Fruit fly (Drosophila melanogaster): ENCODE results near the gene CG6144.

The CG6144 gene

DNA sequence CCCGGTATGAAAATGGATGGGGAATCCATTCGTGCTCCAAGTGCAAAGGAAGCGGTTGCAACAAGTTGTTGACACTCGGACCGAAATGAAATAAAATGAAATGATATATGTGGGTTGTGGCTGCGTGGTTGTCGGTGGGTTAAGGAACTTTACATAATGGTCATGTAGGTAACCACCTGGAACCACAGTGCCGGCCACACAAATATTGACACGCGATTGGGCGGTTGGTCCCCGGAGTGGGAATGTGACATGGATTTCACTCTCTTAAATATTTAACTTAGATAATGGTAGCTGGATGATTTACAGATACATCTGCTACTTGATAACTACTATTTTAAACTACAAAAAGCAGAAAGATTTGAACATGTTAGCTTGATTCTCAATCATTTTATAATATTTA lies 16.4 kb downstream of the CG6144 start (continued):
- no peak for TF ChIP-seq CG1602 (GFP tag; optimal IDR thresholded peaks at IDR 0.05)
- no peak for TF ChIP-seq CG10267 (tag; optimal IDR thresholded peaks at IDR 0.05)
- no peak for TF ChIP-seq CG12942 (GFP tag; optimal IDR thresholded peaks at IDR 0.05)
- TF ChIP-seq Opbp (GFP tag; IDR thresholded peaks at IDR 0.05; ENCODE audit: partially characterized antibody), result no peak
- TF ChIP-seq unpg (GFP tag; optimal IDR thresholded peaks at IDR 0.05), result peak; percentile 34
- TF ChIP-seq vvl (GFP tag; IDR thresholded peaks at IDR 0.05), result peak; percentile 18; the same call in 1 of the 2 replicates
- no peak for TF ChIP-seq Hr78 (GFP tag; optimal IDR thresholded peaks at IDR 0.05)
- TF ChIP-seq hb (GFP tag; IDR thresholded peaks at IDR 0.05; ENCODE audit: partially characterized antibody), result no peak
- no peak for TF ChIP-seq Aef1 (GFP tag; IDR thresholded peaks at IDR 0.05)
- TF ChIP-seq Doc2 (GFP tag; IDR thresholded peaks at IDR 0.05), result no peak
- TF ChIP-seq Atf6 (GFP tag; IDR thresholded peaks at IDR 0.05), result no peak
- no peak for TF ChIP-seq exex (tag; optimal IDR thresholded peaks at IDR 0.05)
- no peak for TF ChIP-seq yki (optimal IDR thresholded peaks at IDR 0.05)
- no peak for TF ChIP-seq slou (GFP tag; optimal IDR thresholded peaks at IDR 0.05)
- no peak for TF ChIP-seq Oli (tag; optimal IDR thresholded peaks at IDR 0.05)
- no peak for TF ChIP-seq salm (tag; optimal IDR thresholded peaks at IDR 0.05)
- peak; percentile 30; the same call in 1 of the 2 replicates for TF ChIP-seq onecut (GFP tag; IDR thresholded peaks at IDR 0.05)
- no peak for TF ChIP-seq Hr39 (optimal IDR thresholded peaks at IDR 0.05)
- no peak for TF ChIP-seq CG8290 (GFP tag; optimal IDR thresholded peaks at IDR 0.05)
- peak; percentile 1 to 68 for TF ChIP-seq CG8290 (tag; optimal IDR thresholded peaks at IDR 0.05)
- TF ChIP-seq ssp (GFP tag; IDR thresholded peaks at IDR 0.05), result no peak
- TF ChIP-seq CG1233 (GFP tag; optimal IDR thresholded peaks at IDR 0.05), result peak; percentile 41
- TF ChIP-seq CG13123 (GFP tag; optimal IDR thresholded peaks at IDR 0.05), result no peak
- TF ChIP-seq CG10543 (GFP tag; optimal IDR thresholded peaks at IDR 0.05), result no peak
- TF ChIP-seq CG16815 (GFP tag; optimal IDR thresholded peaks at IDR 0.05), result no peak
- no peak for TF ChIP-seq CG11560 (tag; IDR thresholded peaks at IDR 0.05)
- no peak for TF ChIP-seq CG12769 (tag; optimal IDR thresholded peaks at IDR 0.05)
- peak; percentile 47 for TF ChIP-seq fd102C (GFP tag; optimal IDR thresholded peaks at IDR 0.05)
- no peak for TF ChIP-seq CG13775 (GFP tag; optimal IDR thresholded peaks at IDR 0.05)
- no peak for TF ChIP-seq Asciz (GFP tag; optimal IDR thresholded peaks at IDR 0.05)
- TF ChIP-seq lov (optimal IDR thresholded peaks at IDR 0.05), result no peak
- TF ChIP-seq lov (GFP tag; IDR thresholded peaks at IDR 0.05), result 0 out of 3 replicates have a peak, but pooled peaks have one; percentile 9
- no peak for TF ChIP-seq Fer2 (tag; optimal IDR thresholded peaks at IDR 0.05)
- TF ChIP-seq CG10462 (GFP tag; optimal IDR thresholded peaks at IDR 0.05), result no peak
- no peak for TF ChIP-seq lmd (GFP tag; IDR thresholded peaks at IDR 0.05)
- no peak for TF ChIP-seq CG6175 (GFP tag; IDR thresholded peaks at IDR 0.05)
- TF ChIP-seq E2f2 (GFP tag; IDR thresholded peaks at IDR 0.05), result no peak
- peak; percentile 52 for TF ChIP-seq twi (tag; optimal IDR thresholded peaks at IDR 0.05)
- TF ChIP-seq Mad (GFP tag; optimal IDR thresholded peaks at IDR 0.05), result no peak
- peak; percentile 39 for TF ChIP-seq nerfin-1 (tag; optimal IDR thresholded peaks at IDR 0.05)
- no peak for TF ChIP-seq oc (tag; optimal IDR thresholded peaks at IDR 0.05)
- no peak for TF ChIP-seq da (GFP tag; optimal IDR thresholded peaks at IDR 0.05)
- no peak for TF ChIP-seq CG34376 (GFP tag; optimal IDR thresholded peaks at IDR 0.05)
- no peak for TF ChIP-seq Bdp1 (GFP tag; optimal IDR thresholded peaks at IDR 0.05)
- no peak for TF ChIP-seq Awh (GFP tag; IDR thresholded peaks at IDR 0.05)
- TF ChIP-seq Eip74EF (GFP tag; optimal IDR thresholded peaks at IDR 0.05), result no peak
- no peak for TF ChIP-seq CG14014 (GFP tag; IDR thresholded peaks at IDR 0.05)
- TF ChIP-seq pita (GFP tag; optimal IDR thresholded peaks at IDR 0.05), result no peak
- TF ChIP-seq CG2116 (GFP tag; optimal IDR thresholded peaks at IDR 0.05), result no peak
- TF ChIP-seq CG1603 (tag; optimal IDR thresholded peaks at IDR 0.05), result peak; percentile 40
- TF ChIP-seq Dek (tag; optimal IDR thresholded peaks at IDR 0.05), result no peak
- peak; percentile 36 for TF ChIP-seq Nf-YB (GFP tag; optimal IDR thresholded peaks at IDR 0.05)
- no peak for TF ChIP-seq bowl (GFP tag; IDR thresholded peaks at IDR 0.05)

All from whole organism, embryonic.